Worm (Caenorhabditis elegans) whole organism, early embryonic: ENCODE measurements around the gene rgs-3.

Experiments used
- B0310.2 ChIP-seq: sonication (generic microtip); optimal IDR thresholded peaks from 2 replicates; lab custom pipeline; 2016; ENCODE audit warnings: mild to moderate bottlenecking, missing genetic modification characterization, missing compliant biosample characterization
- F13C5.2 ChIP-seq: sonication (generic microtip); optimal IDR thresholded peaks from 2 replicates; lab custom pipeline; 2017; ENCODE audit warnings: mild to moderate bottlenecking, missing genetic modification characterization, inconsistent platforms, missing compliant biosample characterization
- aly-1 ChIP-seq: sonication (generic microtip); optimal IDR thresholded peaks from 2 replicates; lab custom pipeline; 2016; ENCODE audit warnings: missing genetic modification characterization, missing compliant biosample characterization
- ama-1 ChIP-seq: fragments of 150-350 bp; optimal IDR thresholded peaks from 2 replicates; lab custom pipeline; 2014
- ceh-13 ChIP-seq: fragments of 200-800 bp; sonication (Bioruptor generic); optimal IDR thresholded peaks from 2 replicates; lab custom pipeline; 2018; ENCODE audit warnings: mild to moderate bottlenecking, missing genetic modification characterization, missing compliant biosample characterization
- ceh-36 ChIP-seq: sonication (generic microtip); optimal IDR thresholded peaks from 2 replicates; lab custom pipeline; 2016; ENCODE audit warnings: missing genetic modification characterization, inconsistent platforms, missing compliant biosample characterization
- ets-7 ChIP-seq: sonication (generic microtip); optimal IDR thresholded peaks from 2 replicates; lab custom pipeline; 2016; ENCODE audit warnings: missing genotype, missing genetic modification characterization, missing compliant biosample characterization
- flt-1 ChIP-seq: fragments of 200-800 bp; sonication (Bioruptor generic); IDR thresholded peaks from 2 replicates; pipeline ENCODE4 v1.3.6; 2022; ENCODE audit warnings: missing genetic modification characterization, missing compliant biosample characterization
- hmbx-1 ChIP-seq: sonication (generic microtip); optimal IDR thresholded peaks from 2 replicates; lab custom pipeline; 2016; ENCODE audit warnings: mild to moderate bottlenecking, missing genetic modification characterization, missing compliant biosample characterization
- hmg-4 ChIP-seq: fragments of 200-800 bp; sonication (Bioruptor generic); optimal IDR thresholded peaks from 2 replicates; lab custom pipeline; 2018; ENCODE audit warnings: mild to moderate bottlenecking, missing genetic modification characterization, missing compliant biosample characterization
- hnd-1 ChIP-seq: sonication (generic microtip); optimal IDR thresholded peaks from 2 replicates; lab custom pipeline; 2016; ENCODE audit warnings: missing genetic modification characterization, missing compliant biosample characterization
- pes-1 ChIP-seq: fragments of 200-800 bp; sonication (Bioruptor generic); IDR thresholded peaks from 2 replicates; pipeline ENCODE4 v1.3.6; 2022; ENCODE audit warnings: missing genetic modification reagents, missing genetic modification characterization, missing compliant biosample characterization
- scrt-1 ChIP-seq: fragments of 200-800 bp; sonication (Bioruptor generic); IDR thresholded peaks from 2 replicates; pipeline ENCODE4 v1.3.6; 2022; ENCODE audit warnings: missing genetic modification characterization, missing compliant biosample characterization
- sea-1 ChIP-seq: fragments of 200-800 bp; sonication (Bioruptor generic); conservative IDR thresholded peaks from 2 replicates; pipeline ENCODE4 v1.3.6; 2022; ENCODE audit warnings: missing genetic modification characterization, missing compliant biosample characterization
- tbx-11 ChIP-seq: fragments of 200-800 bp; sonication (Bioruptor generic); IDR thresholded peaks from 2 replicates; pipeline ENCODE4 v1.3.6; 2022; ENCODE audit warnings: missing genetic modification characterization, missing compliant biosample characterization
- tbx-37 ChIP-seq: fragments of 200-800 bp; sonication (Bioruptor generic); conservative IDR thresholded peaks from 2 replicates; pipeline ENCODE4 v1.3.6; 2022; ENCODE audit warnings: missing genetic modification reagents, missing genetic modification characterization, missing compliant biosample characterization
- tra-4 ChIP-seq: sonication (generic microtip); optimal IDR thresholded peaks from 2 replicates; lab custom pipeline; 2017; ENCODE audit warnings: missing genetic modification characterization, missing compliant biosample characterization

The rgs-3 gene

ce11 chrII:6099500-6099899 is at the start of gene rgs-3:
TSS of gene rgs-3 (plus strand) at chrII:6099800.
- TF ChIP-seq aly-1 = no peak
- TF ChIP-seq ceh-36 = no peak
- TF ChIP-seq ets-7 (tag; lab: Kevin White, UChicago) = no peak
- TF ChIP-seq ama-1 (lab: Kevin White, UChicago) = no peak
- no peak for TF ChIP-seq ceh-13 (GFP tag; lab: Kevin White, UChicago)
- no peak for TF ChIP-seq tra-4 (tag; lab: Kevin White, UChicago)
- TF ChIP-seq pes-1 = no peak
- no peak for TF ChIP-seq scrt-1 (GFP tag; lab: Robert Waterston, UW)
- no peak for TF ChIP-seq sea-1 (GFP tag; lab: Robert Waterston, UW)
- no peak for TF ChIP-seq F13C5.2

- TF ChIP-seq ama-1 (lab: Kevin White, UChicago) (no peak), scrt-1 (GFP tag; lab: Robert Waterston, UW) (no peak), ets-7 (tag; lab: Kevin White, UChicago) (no peak), B0310.2 (tag; lab: Kevin White, UChicago) (no peak), sea-1 (GFP tag; lab: Robert Waterston, UW) (no peak), ceh-13 (GFP tag; lab: Kevin White, UChicago) (no peak), aly-1 (no peak), hmg-4 (GFP tag; lab: Kevin White, UChicago) (no peak), tbx-11 (GFP tag; lab: Robert Waterston, UW) (no peak), tra-4 (tag; lab: Kevin White, UChicago) (no peak), pes-1 (no peak), flt-1 (no peak), hmbx-1 (no peak)
Observed at ce11 chrII:6050120-6050519, 49.5 kb upstream of the rgs-3 start, which contains the start of gene gldc-1. TSS of gene gldc-1 (plus strand) at chrII:6050420.

- TF ChIP-seq hmbx-1 (no peak), tbx-11 (GFP tag; lab: Robert Waterston, UW) (0 out of 2 replicates have a peak, but pooled peaks have one; percentile 26), F13C5.2 (peak; percentile 9)
Observed at ce11 chrII:6055927-6056326, 43.7 kb upstream of the rgs-3 start, which contains the start of gene R12C12.7. TSS of gene R12C12.7 (minus strand) at chrII:6055985.

ce11 chrII:6061495-6061894 is 38.1 kb upstream of the rgs-3 start:
- TF ChIP-seq ets-7 (tag; lab: Kevin White, UChicago) = no peak
- no peak for TF ChIP-seq ama-1 (lab: Kevin White, UChicago)
- TF ChIP-seq tbx-37 (GFP tag; lab: Robert Waterston, UW) = peak; percentile 91
- TF ChIP-seq sea-1 (GFP tag; lab: Robert Waterston, UW) = no peak

ce11 chrII:6067066-6067465 is 32.5 kb upstream of the rgs-3 start, which contains the start of gene H12I13.1:
TSS of gene H12I13.1 (minus strand) at chrII:6067166.
- TF ChIP-seq hmbx-1 (no peak), hnd-1 (tag; lab: Kevin White, UChicago) (no peak), B0310.2 (tag; lab: Kevin White, UChicago) (no peak), hmg-4 (GFP tag; lab: Kevin White, UChicago) (no peak), tbx-11 (GFP tag; lab: Robert Waterston, UW) (no peak), ceh-36 (no peak), F13C5.2 (no peak), pes-1 (no peak), ama-1 (lab: Kevin White, UChicago) (no peak), tra-4 (tag; lab: Kevin White, UChicago) (no peak), sea-1 (GFP tag; lab: Robert Waterston, UW) (no peak), aly-1 (no peak), ets-7 (tag; lab: Kevin White, UChicago) (no peak), flt-1 (no peak), scrt-1 (GFP tag; lab: Robert Waterston, UW) (no peak)

ce11 chrII:6077604-6078003 is 22.0 kb upstream of the rgs-3 start, which contains the start of gene H12I13.6:
TSS of gene H12I13.6 (plus strand) at chrII:6077904.
- TF ChIP-seq pes-1 = no peak
- TF ChIP-seq hnd-1 (tag; lab: Kevin White, UChicago) = no peak
- TF ChIP-seq tbx-11 (GFP tag; lab: Robert Waterston, UW) = no peak
- no peak for TF ChIP-seq ets-7 (tag; lab: Kevin White, UChicago)

- TF ChIP-seq hmbx-1 (no peak), pes-1 (no peak), tbx-37 (GFP tag; lab: Robert Waterston, UW) (no peak), aly-1 (no peak), hmg-4 (GFP tag; lab: Kevin White, UChicago) (no peak), ets-7 (tag; lab: Kevin White, UChicago) (no peak), hnd-1 (tag; lab: Kevin White, UChicago) (no peak), F13C5.2 (no peak), ama-1 (lab: Kevin White, UChicago) (no peak), ceh-13 (GFP tag; lab: Kevin White, UChicago) (no peak)
Observed at ce11 chrII:6080743-6081142, 18.9 kb upstream of the rgs-3 start, which contains the start of gene fbf-1. TSS of gene fbf-1 (minus strand) at chrII:6080843.

- TF ChIP-seq ceh-13 (GFP tag; lab: Kevin White, UChicago) (no peak), tbx-37 (GFP tag; lab: Robert Waterston, UW) (no peak), hnd-1 (tag; lab: Kevin White, UChicago) (no peak), aly-1 (no peak), F13C5.2 (no peak), pes-1 (no peak), B0310.2 (tag; lab: Kevin White, UChicago) (no peak), tbx-11 (GFP tag; lab: Robert Waterston, UW) (no peak), ama-1 (lab: Kevin White, UChicago) (no peak), ets-7 (tag; lab: Kevin White, UChicago) (no peak), scrt-1 (GFP tag; lab: Robert Waterston, UW) (no peak)
Observed at ce11 chrII:6082620-6083019, 17.0 kb upstream of the rgs-3 start, which contains the start of gene F21H12.3. TSS of gene F21H12.3 (plus strand) at chrII:6082920.
